Worm (Caenorhabditis elegans): ENCODE results near the gene F49H12.7.

DNA sequence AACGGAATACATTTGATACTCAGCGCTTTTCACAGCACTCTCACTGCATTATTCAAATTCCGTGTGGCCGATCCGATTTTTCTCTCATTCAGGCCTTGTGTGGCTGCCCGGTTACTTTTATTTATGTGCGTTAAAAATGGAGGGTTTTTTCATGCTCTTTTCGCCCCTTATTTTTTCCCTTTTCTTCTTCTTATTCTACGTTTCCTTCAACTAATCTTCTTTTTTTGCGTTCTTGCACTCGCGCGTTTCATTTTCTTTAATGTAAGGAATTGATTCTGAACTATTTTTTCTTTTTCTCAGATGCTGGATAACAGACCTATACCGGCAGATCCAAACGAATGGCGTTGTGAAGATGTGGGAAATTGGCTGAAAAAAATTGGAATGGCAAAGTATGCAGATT lies 43.9 kb downstream of the F49H12.7 start, which contains the start of gene F53B1.2:
- TF ChIP-seq nhr-237 (tag; optimal IDR thresholded peaks at IDR 0.05) (no peak), pqm-1 (tag; optimal IDR thresholded peaks at IDR 0.05) (no peak), nhr-23 (tag; optimal IDR thresholded peaks at IDR 0.05) (no peak), nhr-11 (tag; optimal IDR thresholded peaks at IDR 0.05) (no peak), nhr-76 (tag; optimal IDR thresholded peaks at IDR 0.05) (no peak), aly-2 (tag; optimal IDR thresholded peaks at IDR 0.05) (no peak), lin-39 (tag; optimal IDR thresholded peaks at IDR 0.05) (no peak), fkh-10 (GFP tag; optimal IDR thresholded peaks at IDR 0.05) (no peak)
